Fruit fly (Drosophila melanogaster) whole organism, embryonic: Measurements from ENCODE around the gene hry.

ENCODE experiments used
- Atf-2 ChIP-seq: fragments of 200-800 bp; sonication (Bioruptor generic); optimal IDR thresholded peaks from 2 replicates; lab custom pipeline; 2016; ENCODE audit warnings: missing biosample characterization, missing genetic modification characterization
- CG11398 ChIP-seq: fragments of 200-800 bp; sonication (Bioruptor generic); optimal IDR thresholded peaks from 2 replicates; lab custom pipeline; 2016; ENCODE audit warnings: missing biosample characterization, missing genetic modification characterization
- CG12071 ChIP-seq: fragments of 200-800 bp; sonication (Bioruptor generic); optimal IDR thresholded peaks from 3 replicates; lab custom pipeline; 2018; ENCODE audit warnings: missing biosample characterization, mild to moderate bottlenecking, missing genetic modification characterization
- CG14014 ChIP-seq: fragments of 200-800 bp; sonication (Bioruptor generic); IDR thresholded peaks from 2 replicates; pipeline ENCODE4 v1.3.6; 2022; ENCODE audit warnings: missing biosample characterization, missing genetic modification characterization
- CG17802 ChIP-seq: fragments of 200-800 bp; sonication (Bioruptor generic); optimal IDR thresholded peaks from 2 replicates; lab custom pipeline; 2018; ENCODE audit warnings: missing biosample characterization, mild to moderate bottlenecking, missing genetic modification characterization, moderate library complexity
- CG3407 ChIP-seq: fragments of 200-800 bp; sonication (Bioruptor generic); optimal IDR thresholded peaks from 2 replicates; lab custom pipeline; 2018; ENCODE audit warnings: missing biosample characterization, mild to moderate bottlenecking, missing genetic modification characterization
- CG4328 ChIP-seq: fragments of 200-800 bp; sonication (Bioruptor generic); optimal IDR thresholded peaks from 3 replicates; lab custom pipeline; 2017; ENCODE audit warnings: missing biosample characterization, missing genetic modification reagents, missing genetic modification characterization
- CG4404 ChIP-seq: fragments of 200-800 bp; sonication (Bioruptor generic); IDR thresholded peaks from 2 replicates; pipeline ENCODE4 v1.3.6; 2022; ENCODE audit warnings: missing biosample characterization, missing genetic modification characterization
- CG4707 ChIP-seq: fragments of 200-800 bp; sonication (Bioruptor generic); optimal IDR thresholded peaks from 2 replicates; lab custom pipeline; 2018; ENCODE audit warnings: missing biosample characterization, mild to moderate bottlenecking, missing genetic modification characterization, moderate library complexity
- CG6854 ChIP-seq: fragments of 200-800 bp; sonication (Bioruptor generic); optimal IDR thresholded peaks from 3 replicates; lab custom pipeline; 2017; ENCODE audit warnings: missing biosample characterization, mild to moderate bottlenecking, missing genetic modification characterization
- CG7271 ChIP-seq: fragments of 200-800 bp; sonication (Bioruptor generic); optimal IDR thresholded peaks from 2 replicates; lab custom pipeline; 2018; ENCODE audit warnings: missing biosample characterization, mild to moderate bottlenecking, missing genetic modification characterization, moderate library complexity
- CG7745 ChIP-seq: fragments of 200-800 bp; sonication (Bioruptor generic); optimal IDR thresholded peaks from 2 replicates; lab custom pipeline; 2018; ENCODE audit warnings: missing biosample characterization, mild to moderate bottlenecking, missing genetic modification characterization, moderate library complexity
- CG8359 ChIP-seq: fragments of 200-800 bp; sonication (Bioruptor generic); optimal IDR thresholded peaks from 2 replicates; lab custom pipeline; 2017; ENCODE audit warnings: missing biosample characterization, mild to moderate bottlenecking, missing genetic modification characterization, borderline replicate concordance
- CG9932 ChIP-seq: fragments of 200-800 bp; sonication (Bioruptor generic); IDR thresholded peaks from 2 replicates; pipeline ENCODE4 v1.3.6; 2022; ENCODE audit warnings: missing biosample characterization, missing genetic modification characterization
- CTCF ChIP-seq: fragments of 200-800 bp; sonication (Bioruptor generic); optimal IDR thresholded peaks from 2 replicates; lab custom pipeline; 2017; ENCODE audit warnings: missing biosample characterization, mild to moderate bottlenecking, missing genetic modification characterization, moderate library complexity
- Chrac-16 ChIP-seq: fragments of 200-800 bp; sonication (Bioruptor generic); optimal IDR thresholded peaks from 3 replicates; lab custom pipeline; 2016; ENCODE audit warnings: missing biosample characterization, missing genetic modification characterization
- CoRest ChIP-seq: fragments of 200-800 bp; sonication (Bioruptor generic); optimal IDR thresholded peaks from 3 replicates; lab custom pipeline; 2018; ENCODE audit warnings: missing biosample characterization, mild to moderate bottlenecking, missing genetic modification characterization, moderate library complexity
- Dbx ChIP-seq: fragments of 200-800 bp; sonication (Bioruptor generic); IDR thresholded peaks from 3 replicates; pipeline ENCODE4 v1.3.6; 2022; ENCODE audit warnings: missing biosample characterization, missing genetic modification characterization
- E2f2 ChIP-seq: fragments of 200-800 bp; sonication (Bioruptor generic); IDR thresholded peaks from 2 replicates; pipeline ENCODE4 v1.3.6; 2022; ENCODE audit warnings: missing biosample characterization, missing genetic modification characterization
- Elba2 ChIP-seq: fragments of 200-800 bp; sonication (Bioruptor generic); optimal IDR thresholded peaks from 3 replicates; lab custom pipeline; 2016; ENCODE audit warnings: missing biosample characterization, missing genetic modification characterization
- Ets65A ChIP-seq: fragments of 200-800 bp; sonication (Bioruptor generic); peaks from one replicate; lab custom pipeline; 2016; ENCODE audit warnings: missing biosample characterization, missing genetic modification characterization
- Fer1 ChIP-seq: fragments of 200-800 bp; sonication (Bioruptor generic); optimal IDR thresholded peaks from 2 replicates; lab custom pipeline; 2017; ENCODE audit warnings: missing biosample characterization, mild to moderate bottlenecking, missing genetic modification characterization
- Gsc ChIP-seq: fragments of 200-800 bp; sonication (Bioruptor generic); IDR thresholded peaks from 2 replicates; pipeline ENCODE4 v1.3.6; 2022; ENCODE audit warnings: missing biosample characterization, missing genetic modification characterization
- HLHmδ ChIP-seq: fragments of 200-800 bp; sonication (Bioruptor generic); optimal IDR thresholded peaks from 2 replicates; lab custom pipeline; 2018; ENCODE audit warnings: missing biosample characterization, mild to moderate bottlenecking, missing genetic modification characterization, moderate library complexity
- Hmr ChIP-seq: fragments of 200-800 bp; sonication (Bioruptor generic); optimal IDR thresholded peaks from 3 replicates; lab custom pipeline; 2017; ENCODE audit warnings: mild to moderate bottlenecking, missing biosample characterization, missing genetic modification reagents, missing genetic modification characterization
- Mrtf ChIP-seq: fragments of 200-800 bp; sonication (Bioruptor generic); IDR thresholded peaks from 3 replicates; pipeline ENCODE4 v1.3.6; 2022; ENCODE audit warnings: missing biosample characterization, missing genetic modification characterization
- NC2α ChIP-seq: fragments of 200-800 bp; sonication (Bioruptor generic); optimal IDR thresholded peaks from 2 replicates; lab custom pipeline; 2016; ENCODE audit warnings: missing biosample characterization, missing genetic modification characterization
- NFAT ChIP-seq: fragments of 200-800 bp; sonication (Bioruptor generic); IDR thresholded peaks from 2 replicates; pipeline ENCODE4 v1.3.6; 2022; ENCODE audit warnings: missing biosample characterization, missing genetic modification characterization
- ap ChIP-seq: fragments of 200-800 bp; sonication (Bioruptor generic); IDR thresholded peaks from 2 replicates; pipeline ENCODE4 v1.3.6; 2022; ENCODE audit warnings: missing biosample characterization, missing genetic modification characterization
- btn ChIP-seq: fragments of 200-800 bp; sonication (Bioruptor generic); optimal IDR thresholded peaks from 2 replicates; lab custom pipeline; 2016; ENCODE audit warnings: missing biosample characterization, missing genetic modification characterization
- caup ChIP-seq: fragments of 200-800 bp; sonication (Bioruptor generic); optimal IDR thresholded peaks from 3 replicates; lab custom pipeline; 2017; ENCODE audit warnings: missing biosample characterization, mild to moderate bottlenecking, missing genetic modification characterization, moderate library complexity; ENCODE audit not compliant: severe bottlenecking
- crol ChIP-seq: fragments of 200-800 bp; sonication (Bioruptor generic); IDR thresholded peaks from 2 replicates; pipeline ENCODE4 v1.3.6; 2022; ENCODE audit warnings: missing biosample characterization, missing genetic modification characterization
- dm ChIP-seq: fragments of 200-800 bp; sonication (Bioruptor generic); optimal IDR thresholded peaks from 3 replicates; lab custom pipeline; 2016; ENCODE audit warnings: missing biosample characterization, missing genetic modification characterization
- dmrt11E ChIP-seq: fragments of 200-800 bp; sonication (Bioruptor generic); optimal IDR thresholded peaks from 3 replicates; lab custom pipeline; 2018; ENCODE audit warnings: missing biosample characterization, mild to moderate bottlenecking, missing genetic modification characterization, moderate library complexity
- dmrt99B ChIP-seq: fragments of 200-800 bp; sonication (Bioruptor generic); optimal IDR thresholded peaks from 2 replicates; lab custom pipeline; 2018; ENCODE audit warnings: missing biosample characterization, mild to moderate bottlenecking, missing genetic modification characterization, moderate library complexity
- dpn ChIP-seq, 2 experiments: fragments of 200-800 bp; sonication (Bioruptor generic); optimal IDR thresholded peaks; 3 replicates each; lab custom pipeline; 2016; ENCODE audit warnings: missing biosample characterization in 2 of 2, missing genetic modification characterization in 2 of 2
- esg ChIP-seq: fragments of 200-800 bp; sonication (Bioruptor generic); conservative IDR thresholded peaks from 2 replicates; pipeline ENCODE4 v1.3.6; 2022; ENCODE audit warnings: missing biosample characterization, missing genetic modification characterization
- eve ChIP-seq, 2 experiments: fragments of >200 bp; optimal IDR thresholded peaks; 2 replicates each; lab custom pipeline; 2017; ENCODE audit warnings: missing biosample characterization in 2 of 2, missing genetic modification characterization in 2 of 2
- eyg ChIP-seq: fragments of 200-800 bp; sonication (Bioruptor generic); optimal IDR thresholded peaks from 3 replicates; lab custom pipeline; 2016; ENCODE audit warnings: missing biosample characterization, missing genetic modification characterization
- fu2 ChIP-seq: fragments of 200-800 bp; sonication (Bioruptor generic); optimal IDR thresholded peaks from 2 replicates; lab custom pipeline; 2016; ENCODE audit warnings: missing biosample characterization, missing genetic modification characterization
- nerfin-2 ChIP-seq: fragments of 200-800 bp; sonication (Bioruptor generic); IDR thresholded peaks from 2 replicates; pipeline ENCODE4 v1.3.6; 2022; ENCODE audit warnings: missing biosample characterization, missing genetic modification characterization; ENCODE audit not compliant: partially characterized antibody
- otp ChIP-seq: fragments of 200-800 bp; sonication (Bioruptor generic); IDR thresholded peaks from 3 replicates; pipeline ENCODE4, ENCODE4 v1.3.6; 2022; ENCODE audit warnings: missing biosample characterization, missing genetic modification characterization
- salm ChIP-seq: fragments of 200-800 bp; sonication (Bioruptor generic); optimal IDR thresholded peaks from 2 replicates; lab custom pipeline; 2018; ENCODE audit warnings: missing biosample characterization, mild to moderate bottlenecking, missing genetic modification characterization
- sr ChIP-seq: fragments of 200-800 bp; sonication (Bioruptor generic); IDR thresholded peaks from 3 replicates; pipeline ENCODE4 v1.3.6; 2022; ENCODE audit warnings: missing biosample characterization, missing genetic modification characterization
- tio ChIP-seq: fragments of 200-800 bp; sonication (Bioruptor generic); optimal IDR thresholded peaks from 2 replicates; lab custom pipeline; 2017; ENCODE audit warnings: missing biosample characterization, missing genetic modification characterization, inconsistent platforms
- twi ChIP-seq: fragments of 200-800 bp; optimal IDR thresholded peaks from 2 replicates; lab custom pipeline; 2019; ENCODE audit warnings: missing biosample characterization, mild to moderate bottlenecking, missing genetic modification characterization, moderate library complexity
- wek ChIP-seq: fragments of 200-800 bp; sonication (Bioruptor generic); optimal IDR thresholded peaks from 3 replicates; lab custom pipeline; 2018; ENCODE audit warnings: missing biosample characterization, mild to moderate bottlenecking, missing genetic modification characterization, moderate library complexity
- zfh2 ChIP-seq: fragments of 200-800 bp; sonication (Bioruptor generic); optimal IDR thresholded peaks from 2 replicates; lab custom pipeline; 2016; ENCODE audit warnings: missing biosample characterization, missing genetic modification characterization

Gene hry

dm6 chr3L:8721145-8721544 is 45.6 kb downstream of the hry start, which contains the start of the genes CG32022 and CG6511 (continued):
- TF ChIP-seq wek (GFP tag; lab: Kevin White, UChicago), result peak; percentile 78
- TF ChIP-seq Mrtf (GFP tag; lab: Robert Waterston, UW), result peak; percentile 95
- peak; percentile 89 for TF ChIP-seq CG12071 (GFP tag; lab: Kevin White, UChicago)
- peak; percentile 95 for TF ChIP-seq NFAT (GFP tag; lab: Robert Waterston, UW)
- peak; percentile 94 for TF ChIP-seq dmrt99B (tag; lab: Kevin White, UChicago)
- peak; percentile 96 for TF ChIP-seq twi (tag; lab: Kevin White, UChicago)
- TF ChIP-seq HLHmδ (GFP tag; lab: Kevin White, UChicago), result no peak
- TF ChIP-seq E2f2 (GFP tag; lab: Robert Waterston, UW), result peak; percentile 78
- TF ChIP-seq fu2, result peak; percentile 98
- TF ChIP-seq salm (tag; lab: Kevin White, UChicago), result peak; percentile 93
- TF ChIP-seq Gsc (GFP tag; lab: Robert Waterston, UW), result peak; percentile 88
- TF ChIP-seq Elba2 (GFP tag; lab: Kevin White, UChicago), result peak; percentile 87
- TF ChIP-seq dmrt11E (tag; lab: Kevin White, UChicago), result peak; percentile 96
- peak; percentile 84 for TF ChIP-seq otp (GFP tag; lab: Robert Waterston, UW)
- peak; percentile 60 for TF ChIP-seq crol (GFP tag; lab: Robert Waterston, UW)
- TF ChIP-seq dpn (GFP tag; optimal IDR thresholded peaks at IDR 0.05; lab: Kevin White, UChicago), result peak; percentile 97 to 98
- TF ChIP-seq caup (GFP tag; lab: Kevin White, UChicago), result peak; percentile 97
- TF ChIP-seq CG7745 (tag; lab: Kevin White, UChicago), result no peak
- TF ChIP-seq btn (GFP tag; lab: Kevin White, UChicago), result peak; percentile 70
- peak; percentile 97 for TF ChIP-seq Hmr
- peak; percentile 58; the same call in 1 of the 3 replicates for TF ChIP-seq sr (GFP tag; lab: Robert Waterston, UW)
- peak; percentile 98 for TF ChIP-seq Chrac-16 (GFP tag; lab: Kevin White, UChicago)
- peak; percentile 91 for TF ChIP-seq dm (GFP tag; lab: Kevin White, UChicago)
- TF ChIP-seq ap (GFP tag; lab: Robert Waterston, UW), result peak; percentile 89
- peak; percentile 97 for TF ChIP-seq CG4328 (GFP tag; lab: Kevin White, UChicago)
- TF ChIP-seq CG6854, result peak; percentile 92
- peak; percentile 96 for TF ChIP-seq esg (GFP tag; lab: Robert Waterston, UW)
- TF ChIP-seq CG14014 (GFP tag; lab: Robert Waterston, UW), result peak; percentile 95
- TF ChIP-seq Atf-2, result peak; percentile 97
- TF ChIP-seq CTCF (GFP tag; lab: Kevin White, UChicago), result peak; percentile 50
- peak; percentile 85 for TF ChIP-seq CG17802 (tag; lab: Kevin White, UChicago)
- peak; percentile 99 for TF ChIP-seq CG9932 (GFP tag; lab: Robert Waterston, UW)
- TF ChIP-seq CG4707 (GFP tag; lab: Kevin White, UChicago), result peak; percentile 60

dm6 chr3L:8725252-8725651 is 49.7 kb downstream of the hry start:
- TF ChIP-seq CG7271 (tag; lab: Kevin White, UChicago), result no peak
- no peak for TF ChIP-seq tio
- TF ChIP-seq Dbx (GFP tag; lab: Robert Waterston, UW), result no peak
- TF ChIP-seq nerfin-2 (GFP tag; lab: Robert Waterston, UW), result no peak
- no peak for TF ChIP-seq CG11398 (GFP tag; lab: Kevin White, UChicago)
- TF ChIP-seq eve (GFP tag; optimal IDR thresholded peaks at IDR 0.05; lab: Kevin White, UChicago), result no peak
- TF ChIP-seq eyg (GFP tag; lab: Kevin White, UChicago), result no peak
- TF ChIP-seq Ets65A (GFP tag; lab: Kevin White, UChicago), result no peak
- TF ChIP-seq CoRest (tag; lab: Kevin White, UChicago), result no peak
- TF ChIP-seq zfh2 (GFP tag; lab: Kevin White, UChicago), result no peak
- no peak for TF ChIP-seq CG4404
- no peak for TF ChIP-seq NC2α (GFP tag; lab: Kevin White, UChicago)
- TF ChIP-seq Fer1 (GFP tag; lab: Kevin White, UChicago), result no peak
- no peak for TF ChIP-seq CG3407 (GFP tag; lab: Kevin White, UChicago)
- TF ChIP-seq CG8359 (GFP tag; lab: Kevin White, UChicago), result no peak
